Fruit fly (Drosophila melanogaster) whole organism: ENCODE measurements around the gene TrpA1.

Source experiments
- CG8478 ChIP-seq: fragments of >200 bp; optimal IDR thresholded peaks from 2 replicates; lab custom pipeline; 2018; ENCODE audit warnings: inconsistent platforms
- Dll ChIP-seq: fragments of >200 bp; optimal IDR thresholded peaks from 2 replicates; lab custom pipeline; 2017
- EcR ChIP-seq, 2 experiments: fragments of >200 bp; optimal IDR thresholded peaks; 2 replicates each; lab custom pipeline; 2017; ENCODE audit warnings: missing biosample characterization in 2 of 2, missing genetic modification characterization in 2 of 2, missing genetic modification reagents in 2 of 2
- pan ChIP-seq: fragments of >200 bp; optimal IDR thresholded peaks from 2 replicates; lab custom pipeline; 2017
- psq ChIP-seq: fragments of >200 bp; optimal IDR thresholded peaks from 2 replicates; lab custom pipeline; 2017
- usp ChIP-seq: fragments of >200 bp; optimal IDR thresholded peaks from 2 replicates; lab custom pipeline; 2017; ENCODE audit warnings: missing biosample characterization, missing genetic modification characterization, mixed read lengths

dm6 chr3L:8952549-8953198 is 47.7 kb upstream of the TrpA1 start:
- TF ChIP-seq pan (lab: Kevin White, UChicago) (no peak), Dll (lab: Kevin White, UChicago) (no peak), CG8478 (no peak), usp (no peak), psq (no peak), EcR (GFP tag; optimal IDR thresholded peaks at IDR 0.05; lab: Kevin White, UChicago) (no peak)
